Fruit fly (Drosophila melanogaster): ENCODE measurements around the gene CG16965.

Gene CG16965

DNA sequence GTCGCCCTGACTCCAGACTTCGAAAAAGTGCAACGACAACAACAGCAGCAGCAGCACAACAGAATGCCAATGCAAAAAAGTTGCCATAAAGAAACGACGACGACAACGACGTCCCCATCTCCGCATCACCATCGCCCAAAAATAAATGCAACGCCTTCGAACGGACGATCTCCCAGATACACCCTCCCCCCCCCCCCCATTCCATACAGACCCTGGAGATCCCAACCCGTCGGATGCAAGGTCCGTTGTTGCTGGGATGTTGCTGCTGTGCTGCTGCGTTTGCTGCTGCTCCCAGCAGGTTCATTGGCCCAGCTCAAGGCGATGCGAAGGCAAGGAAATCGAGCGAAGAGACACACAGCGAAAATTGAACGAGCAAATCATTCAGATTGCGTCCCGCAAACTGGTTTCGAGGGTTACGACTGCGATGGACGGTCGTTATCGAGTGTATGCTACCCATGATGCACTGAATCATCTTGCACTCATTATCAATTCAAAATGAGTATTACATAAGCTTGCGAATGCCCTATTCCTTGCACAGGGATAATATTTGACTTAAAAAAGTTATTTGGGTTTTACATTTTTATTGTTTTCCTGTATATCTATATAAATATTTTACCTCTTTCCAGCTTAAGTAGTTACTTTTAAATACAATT is 32.5 kb downstream of the CG16965 start:
- TF ChIP-seq dmrt93B (GFP tag; optimal IDR thresholded peaks at IDR 0.05) (no peak), Sp1 (GFP tag; optimal IDR thresholded peaks at IDR 0.05) (peak; percentile 6), Hnf4 (GFP tag; optimal IDR thresholded peaks at IDR 0.05) (peak; percentile 78), OdsH (GFP tag; optimal IDR thresholded peaks at IDR 0.05) (peak; percentile 1), fru (GFP tag; optimal IDR thresholded peaks at IDR 0.05) (peak; percentile 11), CrebA (GFP tag; optimal IDR thresholded peaks at IDR 0.05; ENCODE audit: borderline replicate concordance) (no peak), Hr78 (GFP tag; optimal IDR thresholded peaks at IDR 0.05) (no peak), h (GFP tag; optimal IDR thresholded peaks at IDR 0.05) (peak; percentile 24), Hr83 (GFP tag; optimal IDR thresholded peaks at IDR 0.05; ENCODE audit: poor library complexity, severe bottlenecking) (no peak), sage (GFP tag; optimal IDR thresholded peaks at IDR 0.05) (no peak), psq (GFP tag; optimal IDR thresholded peaks at IDR 0.05) (peak; percentile 83), jim (GFP tag; optimal IDR thresholded peaks at IDR 0.05) (no peak), Jra (GFP tag; optimal IDR thresholded peaks at IDR 0.05) (no peak), woc (GFP tag; optimal IDR thresholded peaks at IDR 0.05) (peak; percentile 4), ey (GFP tag; optimal IDR thresholded peaks at IDR 0.05) (no peak), br (GFP tag; optimal IDR thresholded peaks at IDR 0.05) (no peak), Mio (GFP tag; optimal IDR thresholded peaks at IDR 0.05) (no peak), pan (optimal IDR thresholded peaks at IDR 0.05) (no peak), brk (GFP tag; optimal IDR thresholded peaks at IDR 0.05) (no peak), foxo (GFP tag; optimal IDR thresholded peaks at IDR 0.05) (peak in 1 of 2 experiments; percentile 9), Vsx2 (GFP tag; optimal IDR thresholded peaks at IDR 0.05; ENCODE audit: partially characterized antibody) (no peak), dsf (GFP tag; optimal IDR thresholded peaks at IDR 0.05; ENCODE audit: borderline replicate concordance) (no peak), Dif (GFP tag; optimal IDR thresholded peaks at IDR 0.05; ENCODE audit: partially characterized antibody) (no peak), HLH106 (tag; optimal IDR thresholded peaks at IDR 0.05) (peak; percentile 31), usp (GFP tag; optimal IDR thresholded peaks at IDR 0.05) (no peak), CG32264 (GFP tag; optimal IDR thresholded peaks at IDR 0.05) (no peak), Myc (optimal IDR thresholded peaks at IDR 0.05) (no peak), sv (GFP tag; optimal IDR thresholded peaks at IDR 0.05) (no peak), N (GFP tag; optimal IDR thresholded peaks at IDR 0.05) (no peak), rgr (GFP tag; optimal IDR thresholded peaks at IDR 0.05) (no peak), Abd-B (GFP tag; optimal IDR thresholded peaks at IDR 0.05) (no peak), GATAd (GFP tag; optimal IDR thresholded peaks at IDR 0.05) (no peak), dl (GFP tag; optimal IDR thresholded peaks at IDR 0.05; ENCODE audit: insufficient read depth in 1 of 2, partially characterized antibody in 2 of 2) (peak; percentile 27 to 31), Rel (GFP tag; optimal IDR thresholded peaks at IDR 0.05) (no peak), Rel (tag; optimal IDR thresholded peaks at IDR 0.05) (peak; percentile 90), CG9705 (GFP tag; optimal IDR thresholded peaks at IDR 0.05) (no peak), Dfd (GFP tag; optimal IDR thresholded peaks at IDR 0.05) (no peak), lola (GFP tag; optimal IDR thresholded peaks at IDR 0.05) (no peak), tai (GFP tag; optimal IDR thresholded peaks at IDR 0.05) (no peak)

DNA sequence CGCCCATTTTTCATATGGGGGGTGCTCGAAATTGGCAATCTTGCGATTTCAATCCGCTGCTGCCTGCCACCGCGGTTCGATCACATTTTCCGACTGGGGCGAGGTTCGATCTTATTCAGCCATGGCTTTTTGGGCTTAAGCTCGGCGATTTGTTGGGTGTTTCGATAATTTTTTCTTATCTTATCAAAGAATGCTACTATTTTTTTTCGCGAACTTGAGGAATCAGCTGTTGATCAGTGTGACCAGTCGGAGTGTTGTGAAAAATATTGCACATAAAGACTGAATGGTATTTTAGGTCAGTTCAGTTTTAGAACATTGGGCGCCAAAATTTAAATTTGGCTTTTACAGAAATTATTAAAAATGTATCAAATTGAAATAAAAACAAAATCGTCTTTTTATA is 39.3 kb downstream of the CG16965 start, which contains the start of gene Wdr81:
TSS of gene Wdr81 (minus strand) at position 226 of the 400 bp plus-strand sequence.
- TF ChIP-seq CG32264 (GFP tag; optimal IDR thresholded peaks at IDR 0.05) (no peak), Rel (GFP tag; optimal IDR thresholded peaks at IDR 0.05) (no peak), Rel (tag; optimal IDR thresholded peaks at IDR 0.05) (peak; percentile 26)

- TF ChIP-seq h (GFP tag; optimal IDR thresholded peaks at IDR 0.05) = peak; percentile 33
- TF ChIP-seq foxo (GFP tag; optimal IDR thresholded peaks at IDR 0.05) = peak in 1 of 2 experiments; percentile 19
- peak; percentile 11 for TF ChIP-seq dsf (GFP tag; optimal IDR thresholded peaks at IDR 0.05; ENCODE audit: borderline replicate concordance)
- TF ChIP-seq lola (GFP tag; optimal IDR thresholded peaks at IDR 0.05) = no peak
- peak; percentile 19 for TF ChIP-seq Jra (GFP tag; optimal IDR thresholded peaks at IDR 0.05)
- TF ChIP-seq woc (GFP tag; optimal IDR thresholded peaks at IDR 0.05) = no peak
- TF ChIP-seq Sp1 (GFP tag; optimal IDR thresholded peaks at IDR 0.05) = peak; percentile 41
- TF ChIP-seq rgr (GFP tag; optimal IDR thresholded peaks at IDR 0.05) = peak; percentile 58
- peak; percentile 49 for TF ChIP-seq OdsH (GFP tag; optimal IDR thresholded peaks at IDR 0.05)
- no peak for TF ChIP-seq Dif (GFP tag; optimal IDR thresholded peaks at IDR 0.05; ENCODE audit: partially characterized antibody)
- TF ChIP-seq Hr83 (GFP tag; optimal IDR thresholded peaks at IDR 0.05; ENCODE audit: poor library complexity, severe bottlenecking) = peak; percentile 73
- peak; percentile 15 for TF ChIP-seq fru (GFP tag; optimal IDR thresholded peaks at IDR 0.05)
- no peak for TF ChIP-seq pan (optimal IDR thresholded peaks at IDR 0.05)
- no peak for TF ChIP-seq sage (GFP tag; optimal IDR thresholded peaks at IDR 0.05)
- TF ChIP-seq GATAd (GFP tag; optimal IDR thresholded peaks at IDR 0.05) = no peak
- peak; percentile 17 for TF ChIP-seq ey (GFP tag; optimal IDR thresholded peaks at IDR 0.05)
Observed at dm6 chr2L:12021193-12021592, 39.8 kb downstream of the CG16965 start.
